Worm (Caenorhabditis elegans): ENCODE measurements around the gene mes-6.

mes-6 gene

ce11 chrIV:8496263-8496662 lies 14.8 kb upstream of the mes-6 start, which contains the start of gene C28C12.12:
C28C12.12 (minus strand) TSS chrIV:8496363.
- TF ChIP-seq pros-1 (tag; optimal IDR thresholded peaks at IDR 0.05) = no peak

- no peak for TF ChIP-seq ttx-3 (tag; optimal IDR thresholded peaks at IDR 0.05)
- TF ChIP-seq tbx-7 (tag; optimal IDR thresholded peaks at IDR 0.05) = peak; percentile 19
- TF ChIP-seq K09A11.1 (tag; optimal IDR thresholded peaks at IDR 0.05; ENCODE audit: insufficient read depth) = no peak
- no peak for TF ChIP-seq fax-1 (tag; optimal IDR thresholded peaks at IDR 0.05)
- TF ChIP-seq nfya-1 (tag; optimal IDR thresholded peaks at IDR 0.05) = peak; percentile 13
- TF ChIP-seq rnt-1 (tag; optimal IDR thresholded peaks at IDR 0.05) = peak; percentile 29
- TF ChIP-seq ref-2 (tag; optimal IDR thresholded peaks at IDR 0.05) = peak; percentile 46
- TF ChIP-seq ceh-31 (tag; optimal IDR thresholded peaks at IDR 0.05) = peak; percentile 69
- peak; percentile 37 for TF ChIP-seq ets-4 (tag; optimal IDR thresholded peaks at IDR 0.05)
- peak; percentile 78 for TF ChIP-seq C08G9.2 (tag; optimal IDR thresholded peaks at IDR 0.05)
- TF ChIP-seq madf-2 (tag; optimal IDR thresholded peaks at IDR 0.05) = no peak
- TF ChIP-seq tbx-2 (tag; optimal IDR thresholded peaks at IDR 0.05) = peak; percentile 38
- no peak for TF ChIP-seq pha-4 (tag; optimal IDR thresholded peaks at IDR 0.05)
- peak; percentile 22 for TF ChIP-seq zip-5 (tag; optimal IDR thresholded peaks at IDR 0.05)
Measured at ce11 chrIV:8498773-8499360, 12.2 kb upstream of the mes-6 start, which contains the start of the genes acdh-13 and mesp-1. acdh-13 (minus strand) TSS chrIV:8498823. mesp-1 (plus strand) TSS chrIV:8499310.

ce11 chrIV:8499956-8500355 lies 11.1 kb upstream of the mes-6 start:
- TF ChIP-seq tbx-2 (tag; optimal IDR thresholded peaks at IDR 0.05) = no peak
- no peak for TF ChIP-seq fkh-6 (tag; optimal IDR thresholded peaks at IDR 0.05)
- no peak for TF ChIP-seq ttx-3 (tag; optimal IDR thresholded peaks at IDR 0.05)
- TF ChIP-seq sox-4 (tag; optimal IDR thresholded peaks at IDR 0.05) = no peak
- TF ChIP-seq T23F11.4 (GFP tag; optimal IDR thresholded peaks at IDR 0.05) = no peak
- no peak for TF ChIP-seq mec-3 (tag; optimal IDR thresholded peaks at IDR 0.05; ENCODE audit: borderline replicate concordance)
- TF ChIP-seq ceh-48 (tag; optimal IDR thresholded peaks at IDR 0.05) = no peak
- TF ChIP-seq hlh-6 (tag; optimal IDR thresholded peaks at IDR 0.05) = no peak

ce11 chrIV:8501382-8501781 lies 9.7 kb upstream of the mes-6 start, which contains the start of gene C28C12.1:
C28C12.1 (plus strand) TSS chrIV:8501682.
- no peak for TF ChIP-seq tbx-7 (tag; optimal IDR thresholded peaks at IDR 0.05)
- no peak for TF ChIP-seq mec-3 (tag; optimal IDR thresholded peaks at IDR 0.05; ENCODE audit: borderline replicate concordance)
- TF ChIP-seq ceh-34 (tag; optimal IDR thresholded peaks at IDR 0.05) = no peak
- TF ChIP-seq C08G9.2 (tag; optimal IDR thresholded peaks at IDR 0.05) = no peak
- no peak for TF ChIP-seq pha-4 (tag; optimal IDR thresholded peaks at IDR 0.05)
- no peak for TF ChIP-seq T23F11.4 (GFP tag; optimal IDR thresholded peaks at IDR 0.05)
- no peak for TF ChIP-seq hlh-8 (tag; optimal IDR thresholded peaks at IDR 0.05)

ce11 chrIV:8506034-8506433 lies 5.0 kb upstream of the mes-6 start:
- TF ChIP-seq dve-1 (tag; optimal IDR thresholded peaks at IDR 0.05) (no peak), sox-2 (GFP tag; IDR thresholded peaks at IDR 0.05) (no peak), fkh-6 (tag; optimal IDR thresholded peaks at IDR 0.05) (no peak), tbx-2 (tag; optimal IDR thresholded peaks at IDR 0.05) (no peak), nhr-232 (tag; optimal IDR thresholded peaks at IDR 0.05) (no peak), ceh-31 (tag; optimal IDR thresholded peaks at IDR 0.05) (no peak), lin-11 (tag; optimal IDR thresholded peaks at IDR 0.05) (no peak)

- TF ChIP-seq dve-1 (tag; optimal IDR thresholded peaks at IDR 0.05) (no peak), elt-4 (tag; optimal IDR thresholded peaks at IDR 0.05) (no peak), ahr-1 (tag; optimal IDR thresholded peaks at IDR 0.05) (no peak), che-1 (tag; optimal IDR thresholded peaks at IDR 0.05) (no peak), ama-1 (optimal IDR thresholded peaks at IDR 0.05) (no peak), lin-11 (tag; optimal IDR thresholded peaks at IDR 0.05) (no peak), sdc-2 (tag; optimal IDR thresholded peaks at IDR 0.05) (no peak), hlh-30 (tag; optimal IDR thresholded peaks at IDR 0.05; ENCODE audit: insufficient read depth) (no peak), ceh-45 (GFP tag; IDR thresholded peaks at IDR 0.05) (no peak), K02D7.2 (tag; optimal IDR thresholded peaks at IDR 0.05) (no peak), npax-4 (tag; optimal IDR thresholded peaks at IDR 0.05) (no peak)
Measured at ce11 chrIV:8510534-8510933, 550 bp upstream of the mes-6 start, which contains the start of gene tag-77. tag-77 (minus strand) TSS chrIV:8510548.
